Worm (Caenorhabditis elegans) whole organism, mixed stage, embryonic: ENCODE results near the gene Y81G3A.2.

Experiments
- lin-13 ChIP-seq: fragments of 150-350 bp; optimal IDR thresholded peaks from 2 replicates; lab custom pipeline; 2014; ENCODE audit warnings: missing biosample characterization, missing genetic modification characterization
- lsy-2 ChIP-seq: fragments of 150-350 bp; optimal IDR thresholded peaks from 2 replicates; lab custom pipeline; 2014; ENCODE audit warnings: missing biosample characterization, missing genetic modification characterization
- mep-1 ChIP-seq: fragments of 150-350 bp; optimal IDR thresholded peaks from 2 replicates; lab custom pipeline; 2017; ENCODE audit warnings: missing biosample characterization, missing genetic modification reagents, missing genetic modification characterization, inconsistent platforms
- nhr-12 ChIP-seq: fragments of 150-350 bp; optimal IDR thresholded peaks from 2 replicates; lab custom pipeline; 2014; ENCODE audit warnings: missing biosample characterization, missing genetic modification characterization
- nhr-28 ChIP-seq: fragments of 150-350 bp; optimal IDR thresholded peaks from 2 replicates; lab custom pipeline; 2014; ENCODE audit warnings: missing biosample characterization, missing genetic modification characterization
- nhr-76 ChIP-seq: sonication (generic microtip); optimal IDR thresholded peaks from 2 replicates; lab custom pipeline; 2017; ENCODE audit warnings: missing biosample characterization, missing genetic modification characterization
- snpc-4 ChIP-seq: fragments of 150-350 bp; optimal IDR thresholded peaks from 2 replicates; lab custom pipeline; 2014; ENCODE audit warnings: missing biosample characterization, missing genetic modification characterization
- unc-62 ChIP-seq: fragments of 150-350 bp; optimal IDR thresholded peaks from 2 replicates; lab custom pipeline; 2014; ENCODE audit warnings: missing biosample characterization, missing genetic modification reagents, missing genetic modification characterization
- ztf-11 ChIP-seq: fragments of 150-350 bp; optimal IDR thresholded peaks from 2 replicates; lab custom pipeline; 2014; ENCODE audit warnings: missing biosample characterization, missing genetic modification characterization

DNA sequence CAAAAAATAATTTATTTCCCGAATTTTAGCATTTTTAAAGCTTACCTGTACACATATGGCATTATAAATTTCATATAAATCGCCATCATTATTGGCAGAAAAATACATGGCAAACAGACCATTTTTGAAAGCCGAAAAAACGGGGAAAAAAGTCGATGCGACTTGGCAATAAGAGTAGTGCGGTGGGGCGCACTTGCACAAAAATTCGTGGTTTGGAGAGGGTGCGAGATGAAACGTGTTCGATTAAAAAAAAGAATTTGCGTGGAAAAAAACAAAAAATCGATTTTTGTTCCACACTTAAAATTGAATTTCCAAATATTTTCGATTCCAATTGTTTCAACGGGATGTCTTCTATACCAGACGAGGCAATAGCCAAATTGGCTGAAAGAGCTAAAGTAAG is 44.0 kb upstream of the Y81G3A.2 start, which contains the start of gene F18A11.3:
- TF ChIP-seq nhr-76 (tag; lab: Kevin White, UChicago) (no peak), ztf-11 (tag; lab: Kevin White, UChicago) (no peak), nhr-28 (tag; lab: Kevin White, UChicago) (no peak), unc-62 (GFP tag; lab: Kevin White, UChicago) (no peak), lsy-2 (tag; lab: Kevin White, UChicago) (peak; percentile 16), snpc-4 (tag; lab: Kevin White, UChicago) (no peak), nhr-12 (tag; lab: Kevin White, UChicago) (no peak), mep-1 (tag; lab: Kevin White, UChicago) (peak; percentile 42), lin-13 (no peak)
